Fruit fly (Drosophila melanogaster) whole organism, embryonic: ENCODE data around the gene Arp6.

Experiments
- ATbp ChIP-seq: fragments of 200-800 bp; sonication (Bioruptor generic); optimal IDR thresholded peaks from 2 replicates; lab custom pipeline; 2017; ENCODE audit warnings: missing biosample characterization, mild to moderate bottlenecking, missing genetic modification characterization, missing genetic modification reagents
- B-H2 ChIP-seq: fragments of 200-800 bp; sonication (Bioruptor generic); optimal IDR thresholded peaks from 2 replicates; lab custom pipeline; 2018; ENCODE audit warnings: missing biosample characterization, mild to moderate bottlenecking, missing genetic modification characterization
- Bdp1 ChIP-seq: fragments of 200-800 bp; sonication (Bioruptor generic); optimal IDR thresholded peaks from 3 replicates; lab custom pipeline; 2016; ENCODE audit warnings: missing biosample characterization, missing genetic modification characterization
- CG10209 ChIP-seq: fragments of 200-800 bp; sonication (Bioruptor generic); optimal IDR thresholded peaks from 3 replicates; lab custom pipeline; 2017; ENCODE audit warnings: missing biosample characterization, mild to moderate bottlenecking, missing genetic modification characterization, missing genetic modification reagents
- CG10267 ChIP-seq: fragments of 200-800 bp; sonication (Bioruptor generic); optimal IDR thresholded peaks from 2 replicates; lab custom pipeline; 2018; ENCODE audit warnings: missing biosample characterization, mild to moderate bottlenecking, missing genetic modification characterization, moderate library complexity
- CG10462 ChIP-seq: fragments of 200-800 bp; sonication (Bioruptor generic); optimal IDR thresholded peaks from 2 replicates; lab custom pipeline; 2016; ENCODE audit warnings: missing biosample characterization, missing genetic modification characterization
- CG10654 ChIP-seq: fragments of 200-800 bp; sonication (Bioruptor generic); optimal IDR thresholded peaks from 2 replicates; lab custom pipeline; 2016; ENCODE audit warnings: missing biosample characterization, missing genetic modification characterization
- CG12236 ChIP-seq: fragments of 200-800 bp; sonication (Bioruptor generic); optimal IDR thresholded peaks from 2 replicates; lab custom pipeline; 2016; ENCODE audit warnings: missing biosample characterization, missing genetic modification characterization
- CG1233 ChIP-seq: fragments of 200-800 bp; sonication (Bioruptor generic); optimal IDR thresholded peaks from 4 replicates; lab custom pipeline; 2018; ENCODE audit warnings: missing biosample characterization, mild to moderate bottlenecking, missing genetic modification characterization
- CG15601 ChIP-seq: fragments of 200-800 bp; sonication (Bioruptor generic); optimal IDR thresholded peaks from 3 replicates; lab custom pipeline; 2019; ENCODE audit warnings: missing biosample characterization, mild to moderate bottlenecking, missing genetic modification characterization, moderate library complexity
- CG16779 ChIP-seq: fragments of 200-800 bp; sonication (Bioruptor generic); IDR thresholded peaks from 2 replicates; pipeline ENCODE4 v1.3.6; 2022; ENCODE audit warnings: missing biosample characterization, missing genetic modification characterization
- CG17186 ChIP-seq: fragments of 200-800 bp; sonication (Bioruptor generic); optimal IDR thresholded peaks from 3 replicates; lab custom pipeline; 2017; ENCODE audit warnings: missing biosample characterization, missing genetic modification reagents, missing genetic modification characterization
- CG17359 ChIP-seq: fragments of 200-800 bp; sonication (Bioruptor generic); optimal IDR thresholded peaks from 3 replicates; lab custom pipeline; 2018; ENCODE audit warnings: missing biosample characterization, mild to moderate bottlenecking, missing genetic modification characterization, moderate library complexity
- CG18619 ChIP-seq: fragments of 200-800 bp; sonication (Bioruptor generic); optimal IDR thresholded peaks from 3 replicates; lab custom pipeline; 2017; ENCODE audit warnings: missing biosample characterization, mild to moderate bottlenecking, missing genetic modification characterization
- CG2116 ChIP-seq: fragments of 200-800 bp; sonication (Bioruptor generic); optimal IDR thresholded peaks from 3 replicates; lab custom pipeline; 2018; ENCODE audit warnings: missing biosample characterization, mild to moderate bottlenecking, missing genetic modification characterization
- CG2875 ChIP-seq: fragments of 200-800 bp; sonication (Bioruptor generic); optimal IDR thresholded peaks from 2 replicates; lab custom pipeline; 2017; ENCODE audit warnings: missing biosample characterization, mild to moderate bottlenecking, missing genetic modification characterization, missing genetic modification reagents
- CG3163 ChIP-seq: fragments of 200-800 bp; sonication (Bioruptor generic); optimal IDR thresholded peaks from 3 replicates; lab custom pipeline; 2016; ENCODE audit warnings: missing biosample characterization, missing genetic modification characterization
- CG3726 ChIP-seq: fragments of 200-800 bp; sonication (Bioruptor generic); IDR thresholded peaks from 3 replicates; pipeline ENCODE4, ENCODE4 v1.3.6; 2022; ENCODE audit warnings: missing biosample characterization, missing genetic modification characterization
- CG8478 ChIP-seq: fragments of >200 bp; optimal IDR thresholded peaks from 2 replicates; lab custom pipeline; 2018
- CTCF ChIP-seq: fragments of 200-800 bp; sonication (Bioruptor generic); optimal IDR thresholded peaks from 2 replicates; lab custom pipeline; 2017; ENCODE audit warnings: missing biosample characterization, mild to moderate bottlenecking, missing genetic modification characterization, moderate library complexity
- Camta ChIP-seq: fragments of 200-800 bp; sonication (Bioruptor generic); optimal IDR thresholded peaks from 2 replicates; lab custom pipeline; 2016; ENCODE audit warnings: missing biosample characterization, missing genetic modification characterization
- CoRest ChIP-seq: fragments of 200-800 bp; sonication (Bioruptor generic); optimal IDR thresholded peaks from 3 replicates; lab custom pipeline; 2018; ENCODE audit warnings: missing biosample characterization, mild to moderate bottlenecking, missing genetic modification characterization, moderate library complexity
- D ChIP-seq, 2 experiments: fragments of 200-800 bp in 1 of 2; fragments of >200 bp in 1 of 2; sonication (Bioruptor generic) in 1 of 2; optimal IDR thresholded peaks; 2 replicates in 1 of 2; 3 replicates in 1 of 2; lab custom pipeline; 2017; ENCODE audit warnings: mild to moderate bottlenecking in 1 of 2, missing biosample characterization in 1 of 2, missing genetic modification characterization in 1 of 2, missing genetic modification reagents in 1 of 2
- Doc3 ChIP-seq: fragments of 200-800 bp; sonication (Bioruptor generic); IDR thresholded peaks from 3 replicates; pipeline ENCODE4 v1.3.6; 2022; ENCODE audit warnings: missing biosample characterization, missing genetic modification characterization; ENCODE audit not compliant: partially characterized antibody
- GATAe ChIP-seq: fragments of 200-800 bp; sonication (Bioruptor generic); conservative IDR thresholded peaks from 2 replicates; pipeline ENCODE4 v1.3.6; 2022; ENCODE audit warnings: missing biosample characterization, missing genetic modification characterization
- HLH4C ChIP-seq: fragments of 200-800 bp; sonication (Bioruptor generic); IDR thresholded peaks from 3 replicates; pipeline ENCODE4 v1.3.6; 2022; ENCODE audit warnings: missing biosample characterization, missing genetic modification characterization; ENCODE audit not compliant: partially characterized antibody
- HLH54F ChIP-seq: fragments of 200-800 bp; sonication (Bioruptor generic); optimal IDR thresholded peaks from 3 replicates; lab custom pipeline; 2016; ENCODE audit warnings: missing biosample characterization, missing genetic modification characterization
- HLHmδ ChIP-seq: fragments of 200-800 bp; sonication (Bioruptor generic); optimal IDR thresholded peaks from 2 replicates; lab custom pipeline; 2018; ENCODE audit warnings: missing biosample characterization, mild to moderate bottlenecking, missing genetic modification characterization, moderate library complexity
- Hr3 ChIP-seq: fragments of 200-800 bp; sonication (Bioruptor generic); optimal IDR thresholded peaks from 3 replicates; lab custom pipeline; 2016; ENCODE audit warnings: missing biosample characterization, missing genetic modification characterization
- Hr51 ChIP-seq, 2 experiments: fragments of 200-800 bp; sonication (Bioruptor generic); optimal IDR thresholded peaks; 2 replicates in 1 of 2; 3 replicates in 1 of 2; lab custom pipeline; 2016 to 2018; ENCODE audit warnings: missing biosample characterization in 2 of 2, missing genetic modification characterization in 2 of 2, mild to moderate bottlenecking in 1 of 2, moderate library complexity in 1 of 2
- Mad ChIP-seq: fragments of 200-800 bp; sonication (Bioruptor generic); optimal IDR thresholded peaks from 2 replicates; lab custom pipeline; 2016; ENCODE audit warnings: missing biosample characterization, missing genetic modification characterization
- NfI ChIP-seq: fragments of 200-800 bp; sonication (Bioruptor generic); optimal IDR thresholded peaks from 3 replicates; lab custom pipeline; 2018; ENCODE audit warnings: missing biosample characterization, mild to moderate bottlenecking, missing genetic modification characterization, moderate library complexity
- Stat92E ChIP-seq, 3 experiments: fragments of >200 bp in 2 of 3; fragments of 200-800 bp in 1 of 3; sonication (Bioruptor generic) in 1 of 3; optimal IDR thresholded peaks; 2 replicates each; lab custom pipeline; 2017 to 2019; ENCODE audit warnings: missing biosample characterization in 3 of 3, missing genetic modification characterization in 3 of 3, mild to moderate bottlenecking in 1 of 3, moderate library complexity in 1 of 3
- Xrp1 ChIP-seq: fragments of 200-800 bp; sonication (Bioruptor generic); IDR thresholded peaks from 2 replicates; pipeline ENCODE4 v1.3.6; 2022; ENCODE audit warnings: missing biosample characterization, missing genetic modification characterization
- ac ChIP-seq: fragments of 200-800 bp; sonication (Bioruptor generic); optimal IDR thresholded peaks from 3 replicates; lab custom pipeline; 2017; ENCODE audit warnings: missing biosample characterization, mild to moderate bottlenecking, missing genetic modification characterization
- exex ChIP-seq: fragments of 200-800 bp; sonication (Bioruptor generic); optimal IDR thresholded peaks from 4 replicates; lab custom pipeline; 2018; ENCODE audit warnings: missing biosample characterization, mild to moderate bottlenecking, missing genetic modification characterization, moderate library complexity
- grau ChIP-seq: fragments of 200-800 bp; optimal IDR thresholded peaks from 3 replicates; lab custom pipeline; 2019; ENCODE audit warnings: missing biosample characterization, mild to moderate bottlenecking, missing genetic modification characterization, moderate library complexity
- jumu ChIP-seq: fragments of 200-800 bp; sonication (Bioruptor generic); optimal IDR thresholded peaks from 3 replicates; lab custom pipeline; 2016; ENCODE audit warnings: missing biosample characterization, missing genetic modification characterization
- lola ChIP-seq, 3 experiments: fragments of >200 bp in 2 of 3; fragments of 200-800 bp in 1 of 3; sonication (Bioruptor generic) in 1 of 3; optimal IDR thresholded peaks; 2 replicates each; lab custom pipeline; 2017 to 2019; ENCODE audit warnings: missing biosample characterization in 3 of 3, missing genetic modification characterization in 3 of 3, mild to moderate bottlenecking in 1 of 3, moderate library complexity in 1 of 3
- org-1 ChIP-seq: fragments of 200-800 bp; sonication (Bioruptor generic); optimal IDR thresholded peaks from 2 replicates; lab custom pipeline; 2017; ENCODE audit warnings: missing biosample characterization, missing genetic modification characterization
- phol ChIP-seq: fragments of 200-800 bp; sonication (Bioruptor generic); optimal IDR thresholded peaks from 3 replicates; lab custom pipeline; 2018; ENCODE audit warnings: missing biosample characterization, mild to moderate bottlenecking, missing genetic modification characterization, moderate library complexity
- prd ChIP-seq, 3 experiments: fragments of >200 bp in 2 of 3; fragments of 200-800 bp in 1 of 3; sonication (Bioruptor generic) in 1 of 3; optimal IDR thresholded peaks in 2 of 3; IDR thresholded peaks in 1 of 3; 2 replicates in 2 of 3; 3 replicates in 1 of 3; pipeline versions ENCODE4 v1.3.6 to Lab custom; 2017 to 2022; ENCODE audit warnings: missing biosample characterization in 1 of 3, missing genetic modification characterization in 1 of 3
- sens ChIP-seq: fragments of 200-800 bp; sonication (Bioruptor generic); peaks from one replicate; lab custom pipeline; 2016; ENCODE audit warnings: missing biosample characterization, missing genetic modification characterization
- ssp ChIP-seq: fragments of 200-800 bp; sonication (Bioruptor generic); IDR thresholded peaks from 2 replicates; pipeline ENCODE4 v1.3.6; 2022; ENCODE audit warnings: missing biosample characterization, missing genetic modification characterization
- tx ChIP-seq: fragments of 200-800 bp; sonication (Bioruptor generic); optimal IDR thresholded peaks from 2 replicates; lab custom pipeline; 2016; ENCODE audit warnings: missing biosample characterization, missing genetic modification characterization
- unc-4 ChIP-seq: fragments of 200-800 bp; sonication (Bioruptor generic); IDR thresholded peaks from 2 replicates; pipeline ENCODE4 v1.3.6; 2022; ENCODE audit warnings: missing biosample characterization, missing genetic modification characterization; ENCODE audit not compliant: partially characterized antibody
- zfh2 ChIP-seq: fragments of 200-800 bp; sonication (Bioruptor generic); optimal IDR thresholded peaks from 2 replicates; lab custom pipeline; 2016; ENCODE audit warnings: missing biosample characterization, missing genetic modification characterization

Gene Arp6

dm6 chrX:15701047-15701446 is 35.9 kb downstream of the Arp6 start, which contains the start of gene CG9240 (continued):
- TF ChIP-seq D (optimal IDR thresholded peaks at IDR 0.05; lab: Kevin White, UChicago) (no peak), D (GFP tag; optimal IDR thresholded peaks at IDR 0.05; lab: Kevin White, UChicago) (no peak), GATAe (GFP tag; lab: Robert Waterston, UW) (no peak), prd (optimal IDR thresholded peaks at IDR 0.05; lab: Kevin White, UChicago) (no peak), prd (GFP tag; IDR thresholded peaks at IDR 0.05; lab: Robert Waterston, UW) (no peak), CG18619 (GFP tag; lab: Kevin White, UChicago) (no peak), CTCF (GFP tag; lab: Kevin White, UChicago) (no peak), CG12236 (no peak), CG3163 (GFP tag; lab: Kevin White, UChicago) (no peak), Xrp1 (no peak), HLH54F (GFP tag; lab: Kevin White, UChicago) (no peak), unc-4 (GFP tag; lab: Robert Waterston, UW) (0 out of 2 replicates have a peak, but pooled peaks have one; percentile 21), phol (tag; lab: Kevin White, UChicago) (peak; percentile 12), CG2116 (GFP tag; lab: Kevin White, UChicago) (peak; percentile 94), B-H2 (peak; percentile 8)

dm6 chrX:15697581-15698208 is 39.2 kb downstream of the Arp6 start:
- TF ChIP-seq exex (tag; lab: Kevin White, UChicago) (peak; percentile 89), CG2875 (GFP tag; lab: Kevin White, UChicago) (peak; percentile 77), zfh2 (GFP tag; lab: Kevin White, UChicago) (peak; percentile 77), Mad (GFP tag; lab: Kevin White, UChicago) (peak; percentile 62), org-1 (GFP tag; lab: Kevin White, UChicago) (peak; percentile 84), Hr3 (GFP tag; lab: Kevin White, UChicago) (peak; percentile 90), Camta (no peak), CG10267 (peak; percentile 86), CG10209 (GFP tag; lab: Kevin White, UChicago) (peak; percentile 88), sens (peak; percentile 83), grau (peak; percentile 92), CG10654 (GFP tag; lab: Kevin White, UChicago) (peak; percentile 87), CG16779 (GFP tag; lab: Robert Waterston, UW) (peak; percentile 90), Stat92E (GFP tag; optimal IDR thresholded peaks at IDR 0.05; lab: Kevin White, UChicago) (peak in 1 of 3 experiments; percentile 47), CG15601 (tag; lab: Kevin White, UChicago) (peak; percentile 96), ssp (GFP tag; lab: Robert Waterston, UW) (peak; percentile 84), tx (GFP tag; lab: Kevin White, UChicago) (no peak), HLH4C (GFP tag; lab: Robert Waterston, UW) (no peak), CG1233 (GFP tag; lab: Kevin White, UChicago) (peak; percentile 88), lola (GFP tag; optimal IDR thresholded peaks at IDR 0.05; lab: Kevin White, UChicago) (peak in 1 of 3 experiments; percentile 78), CG8478 (lab: Kevin White, UChicago) (no peak), CG17359 (peak; percentile 94), CoRest (tag; lab: Kevin White, UChicago) (peak; percentile 92), Hr51 (GFP tag; optimal IDR thresholded peaks at IDR 0.05; lab: Kevin White, UChicago) (peak; percentile 31 to 88), NfI (GFP tag; lab: Kevin White, UChicago) (peak; percentile 90), phol (tag; lab: Kevin White, UChicago) (peak; percentile 93), CG3726 (peak; percentile 86), HLHmδ (GFP tag; lab: Kevin White, UChicago) (no peak), CG17186 (GFP tag; lab: Kevin White, UChicago) (peak; percentile 78), Bdp1 (GFP tag; lab: Kevin White, UChicago) (peak; percentile 57), ac (no peak), CG10462 (GFP tag; lab: Kevin White, UChicago) (peak; percentile 68), ATbp (GFP tag; lab: Kevin White, UChicago) (peak; percentile 89), jumu (no peak), Doc3 (GFP tag; lab: Robert Waterston, UW) (no peak)
